Fruit fly (Drosophila melanogaster) whole organism, embryonic: ENCODE data around the gene CG8319.

ENCODE experiments used
- CG12769 ChIP-seq: fragments of 200-800 bp; sonication (Bioruptor generic); optimal IDR thresholded peaks from 2 replicates; lab custom pipeline; 2019; ENCODE audit warnings: missing biosample characterization, mild to moderate bottlenecking, missing genetic modification characterization, moderate library complexity
- CG17912 ChIP-seq: fragments of 200-800 bp; sonication (Bioruptor generic); optimal IDR thresholded peaks from 2 replicates; lab custom pipeline; 2018; ENCODE audit warnings: missing biosample characterization, mild to moderate bottlenecking, missing genetic modification characterization
- CG2875 ChIP-seq: fragments of 200-800 bp; sonication (Bioruptor generic); optimal IDR thresholded peaks from 2 replicates; lab custom pipeline; 2017; ENCODE audit warnings: missing biosample characterization, mild to moderate bottlenecking, missing genetic modification characterization, missing genetic modification reagents
- CG4707 ChIP-seq: fragments of 200-800 bp; sonication (Bioruptor generic); optimal IDR thresholded peaks from 2 replicates; lab custom pipeline; 2018; ENCODE audit warnings: missing biosample characterization, mild to moderate bottlenecking, missing genetic modification characterization, moderate library complexity
- Scr ChIP-seq: fragments of 200-800 bp; sonication (Bioruptor generic); IDR thresholded peaks from 2 replicates; pipeline ENCODE4 v1.3.6; 2022; ENCODE audit warnings: missing biosample characterization, missing genetic modification characterization; ENCODE audit not compliant: partially characterized antibody
- Trl ChIP-seq, 3 experiments: fragments of >200 bp in 2 of 3; fragments of 200-800 bp in 1 of 3; sonication (Bioruptor generic) in 1 of 3; optimal IDR thresholded peaks; 2 replicates in 1 of 3; 3 replicates in 2 of 3; lab custom pipeline; 2016 to 2017; ENCODE audit warnings: missing biosample characterization in 1 of 3, missing genetic modification characterization in 1 of 3
- YL-1 ChIP-seq: fragments of 200-800 bp; sonication (Bioruptor generic); optimal IDR thresholded peaks from 3 replicates; lab custom pipeline; 2017; ENCODE audit warnings: missing biosample characterization, mild to moderate bottlenecking, missing genetic modification characterization
- dpn ChIP-seq, 2 experiments: fragments of 200-800 bp; sonication (Bioruptor generic); optimal IDR thresholded peaks; 3 replicates each; lab custom pipeline; 2016; ENCODE audit warnings: missing biosample characterization in 2 of 2, missing genetic modification characterization in 2 of 2
- fru ChIP-seq: fragments of >200 bp; optimal IDR thresholded peaks from 2 replicates; lab custom pipeline; 2017
- h ChIP-seq: fragments of >200 bp; optimal IDR thresholded peaks from 2 replicates; lab custom pipeline; 2017
- kay ChIP-seq: fragments of 200-800 bp; sonication (Bioruptor generic); optimal IDR thresholded peaks from 2 replicates; lab custom pipeline; 2016; ENCODE audit warnings: missing biosample characterization, missing genetic modification characterization
- pita ChIP-seq: fragments of 200-800 bp; sonication (Bioruptor generic); optimal IDR thresholded peaks from 2 replicates; lab custom pipeline; 2017; ENCODE audit warnings: missing biosample characterization, mild to moderate bottlenecking, missing genetic modification characterization
- zfh2 ChIP-seq: fragments of 200-800 bp; sonication (Bioruptor generic); optimal IDR thresholded peaks from 2 replicates; lab custom pipeline; 2016; ENCODE audit warnings: missing biosample characterization, missing genetic modification characterization

DNA sequence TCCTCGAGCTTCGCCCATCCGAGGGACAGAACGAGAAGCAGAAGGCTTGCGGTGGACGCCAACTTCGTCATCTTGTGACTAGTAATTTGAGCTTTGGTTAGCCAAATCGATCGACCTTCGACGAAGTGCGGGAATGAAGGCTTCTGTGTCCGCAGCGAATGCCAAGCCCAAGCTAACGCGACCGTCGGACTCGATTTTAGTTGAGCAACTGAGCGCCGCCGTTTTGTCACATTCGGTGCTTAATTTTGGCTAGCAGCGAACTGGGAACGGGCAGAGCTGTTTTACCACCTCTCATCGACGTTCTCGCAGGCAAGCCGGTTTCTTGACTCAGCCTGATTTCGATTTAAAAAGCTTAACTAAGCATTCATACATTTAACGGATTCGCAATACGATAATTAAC lies 855 bp upstream of the CG8319 start:
- TF ChIP-seq YL-1 (GFP tag; lab: Kevin White, UChicago), result no peak
- no peak for TF ChIP-seq Scr (GFP tag; lab: Robert Waterston, UW)
- no peak for TF ChIP-seq zfh2
- no peak for TF ChIP-seq CG17912 (GFP tag; lab: Kevin White, UChicago)
- TF ChIP-seq h, result no peak
- TF ChIP-seq pita, result no peak
- no peak for TF ChIP-seq fru (lab: Kevin White, UChicago)
- no peak for TF ChIP-seq CG2875
- TF ChIP-seq Trl (optimal IDR thresholded peaks at IDR 0.05; lab: Kevin White, UChicago), result no peak
- no peak for TF ChIP-seq Trl (GFP tag; optimal IDR thresholded peaks at IDR 0.05; lab: Kevin White, UChicago)
- TF ChIP-seq CG12769 (tag; lab: Kevin White, UChicago), result peak; percentile 65
- TF ChIP-seq kay, result no peak
- no peak for TF ChIP-seq dpn (GFP tag; optimal IDR thresholded peaks at IDR 0.05; lab: Kevin White, UChicago)
- TF ChIP-seq CG4707, result no peak
